Worm (Caenorhabditis elegans) whole organism, mixed stage, embryonic: ENCODE measurements around the gene F45D3.4.

Experiments used
- bed-3 ChIP-seq: fragments of 200-800 bp; sonication (Bioruptor generic); optimal IDR thresholded peaks from 3 replicates; lab custom pipeline; 2018; ENCODE audit warnings: mild to moderate bottlenecking, missing genetic modification characterization, moderate library complexity, missing compliant biosample characterization
- ces-1 ChIP-seq: fragments of 150-350 bp; optimal IDR thresholded peaks from 2 replicates; lab custom pipeline; 2014; ENCODE audit warnings: missing biosample characterization, missing genetic modification reagents, missing genetic modification characterization
- elt-3 ChIP-seq: fragments of 150-350 bp; optimal IDR thresholded peaks from 2 replicates; lab custom pipeline; 2014; ENCODE audit warnings: missing biosample characterization, missing genetic modification characterization
- nhr-237 ChIP-seq: fragments of 150-350 bp; optimal IDR thresholded peaks from 2 replicates; lab custom pipeline; 2014; ENCODE audit warnings: missing biosample characterization, missing genetic modification characterization
- nhr-76 ChIP-seq: sonication (generic microtip); optimal IDR thresholded peaks from 2 replicates; lab custom pipeline; 2017; ENCODE audit warnings: missing biosample characterization, missing genetic modification characterization
- pha-4 ChIP-seq: fragments of 150-350 bp; optimal IDR thresholded peaks from 2 replicates; lab custom pipeline; 2018; ENCODE audit warnings: missing biosample characterization, missing genetic modification reagents, missing genetic modification characterization
- sptf-1 ChIP-seq: sonication (generic microtip); optimal IDR thresholded peaks from 2 replicates; lab custom pipeline; 2017; ENCODE audit warnings: mild to moderate bottlenecking, missing genetic modification characterization, moderate library complexity, missing compliant biosample characterization
- tbx-8 ChIP-seq: fragments of 200-800 bp; sonication (Bioruptor generic); optimal IDR thresholded peaks from 2 replicates; lab custom pipeline; 2018; ENCODE audit warnings: mild to moderate bottlenecking, missing genetic modification characterization, moderate library complexity, missing compliant biosample characterization
- unc-62 ChIP-seq: fragments of 150-350 bp; optimal IDR thresholded peaks from 2 replicates; lab custom pipeline; 2014; ENCODE audit warnings: missing biosample characterization, missing genetic modification reagents, missing genetic modification characterization

DNA sequence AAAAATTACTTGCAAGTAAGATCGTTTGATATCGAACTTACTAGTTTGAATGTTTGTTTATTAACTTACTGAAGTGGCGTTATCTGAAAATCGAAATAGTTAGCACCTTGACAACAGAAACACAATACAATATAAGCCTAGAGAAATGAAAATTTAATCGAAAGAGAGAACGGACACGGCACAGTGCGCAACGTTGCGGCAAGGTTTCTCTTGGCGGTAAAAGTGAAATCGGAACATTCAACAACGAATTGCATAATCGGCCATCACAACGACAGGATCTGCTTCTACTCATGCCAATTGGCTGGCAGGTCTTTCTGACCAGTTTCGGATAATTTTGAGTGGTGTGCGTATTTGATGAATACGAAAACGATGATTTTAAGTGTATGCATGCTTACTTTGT, 27.5 kb downstream of the F45D3.4 start, which contains the start of gene dyf-4:
- TF ChIP-seq unc-62 (GFP tag; lab: Kevin White, UChicago), result no peak
- TF ChIP-seq sptf-1 (tag; lab: Kevin White, UChicago), result no peak
- no peak for TF ChIP-seq bed-3
- no peak for TF ChIP-seq ces-1 (GFP tag; lab: Kevin White, UChicago)
- TF ChIP-seq nhr-76, result no peak
- no peak for TF ChIP-seq elt-3 (tag; lab: Kevin White, UChicago)
- no peak for TF ChIP-seq tbx-8 (GFP tag; lab: Kevin White, UChicago)
- TF ChIP-seq pha-4 (tag; lab: Kevin White, UChicago), result no peak
- TF ChIP-seq nhr-237 (tag; lab: Kevin White, UChicago), result no peak
